Fruit fly (Drosophila melanogaster) S2 (cell line): ENCODE measurements around the gene CG3434.

Source experiments
- CG8478 ChIP-seq: fragments of >200 bp; optimal IDR thresholded peaks from 2 replicates; lab custom pipeline; 2018
- CTCF ChIP-seq, 2 experiments: fragments of >200 bp; optimal IDR thresholded peaks; 2 replicates each; lab custom pipeline; 2018

dm6 chr3L:9502856-9503255 is 42.3 kb upstream of the CG3434 start:
- TF ChIP-seq CG8478 (lab: Kevin White, UChicago) (no peak), CTCF (optimal IDR thresholded peaks at IDR 0.05; lab: Kevin White, UChicago) (no peak)
